Fruit fly (Drosophila melanogaster): Measurements from ENCODE around the gene PGRP-LD.

DNA sequence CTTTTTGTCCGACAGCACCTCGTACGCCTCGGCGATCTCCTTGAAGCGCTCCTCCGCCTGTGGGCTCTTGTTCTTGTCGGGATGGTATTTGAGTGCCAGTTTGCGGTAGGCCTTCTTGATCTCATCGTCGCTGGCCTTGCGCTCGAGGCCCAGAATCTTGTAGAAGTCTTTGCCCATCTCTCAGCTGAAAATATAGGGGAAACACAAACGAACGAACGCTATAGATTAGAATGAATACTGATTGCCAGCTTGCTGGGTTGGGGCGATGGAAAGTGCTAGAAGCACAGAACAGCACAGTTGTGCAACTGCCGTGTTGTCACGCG, 28.5 kb upstream of the PGRP-LD start:
- TF ChIP-seq Hmr (GFP tag; optimal IDR thresholded peaks at IDR 0.05) (no peak), btn (GFP tag; optimal IDR thresholded peaks at IDR 0.05) (no peak), pan (optimal IDR thresholded peaks at IDR 0.05) (no peak), pan (GFP tag; optimal IDR thresholded peaks at IDR 0.05 in 1 of 2, IDR thresholded peaks at IDR 0.05 in 1 of 2) (no peak), CG15479 (GFP tag; optimal IDR thresholded peaks at IDR 0.05) (no peak), nom (GFP tag; optimal IDR thresholded peaks at IDR 0.05) (no peak), sqz (GFP tag; optimal IDR thresholded peaks at IDR 0.05) (no peak), gsb-n (tag; optimal IDR thresholded peaks at IDR 0.05) (no peak), oc (tag; optimal IDR thresholded peaks at IDR 0.05) (no peak), CG6254 (GFP tag; optimal IDR thresholded peaks at IDR 0.05) (no peak), CG10979 (tag; optimal IDR thresholded peaks at IDR 0.05) (no peak), Dp (GFP tag; optimal IDR thresholded peaks at IDR 0.05) (no peak), Atf6 (GFP tag; IDR thresholded peaks at IDR 0.05) (no peak), repo (GFP tag; optimal IDR thresholded peaks at IDR 0.05) (no peak)
